Worm (Caenorhabditis elegans): ENCODE measurements around the gene dpy-20.

Gene dpy-20

ce11 chrIV:11649031-11649430 lies 51.6 kb downstream of the dpy-20 start, which contains the start of gene ZK809.8:
ZK809.8 (minus strand) TSS chrIV:11649064.
- no peak for TF ChIP-seq blmp-1 (tag; optimal IDR thresholded peaks at IDR 0.05)
- TF ChIP-seq lin-32 (GFP tag; optimal IDR thresholded peaks at IDR 0.05), result no peak
- peak; percentile 15 for TF ChIP-seq hlh-1 (tag; optimal IDR thresholded peaks at IDR 0.05)

ce11 chrIV:11646908-11647307 lies 53.7 kb downstream of the dpy-20 start:
- TF ChIP-seq mls-2 (tag; optimal IDR thresholded peaks at IDR 0.05) (no peak), hlh-1 (tag; optimal IDR thresholded peaks at IDR 0.05) (peak; percentile 17)
